Worm (Caenorhabditis elegans) whole organism, L2 larva: ENCODE data around the gene zhp-4.

ENCODE experiments used
- F13H6.1 ChIP-seq: sonication (generic microtip); optimal IDR thresholded peaks from 2 replicates; lab custom pipeline; 2016; ENCODE audit warnings: missing genetic modification characterization, missing compliant biosample characterization
- R02D3.7 ChIP-seq: fragments of 150-350 bp; optimal IDR thresholded peaks from 2 replicates; lab custom pipeline; 2014; ENCODE audit warnings: missing biosample characterization, missing genetic modification characterization
- ZK546.5 ChIP-seq: sonication (generic microtip); optimal IDR thresholded peaks from 2 replicates; lab custom pipeline; 2017; ENCODE audit warnings: missing biosample characterization, missing genetic modification characterization
- alr-1 ChIP-seq: fragments of 150-350 bp; optimal IDR thresholded peaks from 2 replicates; lab custom pipeline; 2014; ENCODE audit warnings: missing biosample characterization, missing genetic modification characterization
- aly-2 ChIP-seq: fragments of 150-350 bp; optimal IDR thresholded peaks from 2 replicates; lab custom pipeline; 2014; ENCODE audit warnings: missing biosample characterization, missing genetic modification characterization
- ama-1 ChIP-seq: fragments of 150-350 bp; optimal IDR thresholded peaks from 2 replicates; lab custom pipeline; 2018; ENCODE audit warnings: inconsistent platforms
- blmp-1 ChIP-seq: sonication (generic microtip); optimal IDR thresholded peaks from 2 replicates; lab custom pipeline; 2017; ENCODE audit warnings: missing genetic modification characterization, mild to moderate bottlenecking, missing compliant biosample characterization, antibody characterized with exemption, moderate library complexity; ENCODE audit not compliant: insufficient read depth
- ceh-16 ChIP-seq: fragments of 150-350 bp; optimal IDR thresholded peaks from 2 replicates; lab custom pipeline; 2014; ENCODE audit warnings: missing biosample characterization, missing genetic modification characterization
- crh-2 ChIP-seq: sonication (generic microtip); optimal IDR thresholded peaks from 2 replicates; lab custom pipeline; 2017; ENCODE audit warnings: missing biosample characterization, missing genetic modification characterization
- dmd-4 ChIP-seq: sonication (generic microtip); optimal IDR thresholded peaks from 2 replicates; lab custom pipeline; 2017; ENCODE audit warnings: missing biosample characterization, missing genetic modification characterization
- egl-27 ChIP-seq: sonication (generic microtip); optimal IDR thresholded peaks from 3 replicates; lab custom pipeline; 2017; ENCODE audit warnings: missing biosample characterization, missing genetic modification reagents, missing genetic modification characterization
- elt-1 ChIP-seq: fragments of 150-350 bp; optimal IDR thresholded peaks from 2 replicates; lab custom pipeline; 2014; ENCODE audit warnings: missing biosample characterization, missing genetic modification characterization
- elt-3 ChIP-seq: sonication (generic microtip); optimal IDR thresholded peaks from 2 replicates; lab custom pipeline; 2017; ENCODE audit warnings: missing biosample characterization, missing genetic modification characterization
- gmeb-1 ChIP-seq: fragments of 150-350 bp; optimal IDR thresholded peaks from 2 replicates; lab custom pipeline; 2014; ENCODE audit warnings: missing biosample characterization, missing genetic modification characterization
- lin-11 ChIP-seq: fragments of 150-350 bp; sonication (generic microtip); optimal IDR thresholded peaks from 2 replicates; lab custom pipeline; 2014; ENCODE audit warnings: missing biosample characterization, missing genetic modification characterization, inconsistent platforms, mixed read lengths
- lin-13 ChIP-seq: fragments of 150-350 bp; optimal IDR thresholded peaks from 2 replicates; lab custom pipeline; 2014; ENCODE audit warnings: missing biosample characterization, missing genetic modification reagents, missing genetic modification characterization
- lin-39 ChIP-seq: fragments of 150-350 bp; optimal IDR thresholded peaks from 2 replicates; lab custom pipeline; 2014; ENCODE audit warnings: missing biosample characterization, missing genetic modification reagents, missing genetic modification characterization
- lsy-2 ChIP-seq, 2 experiments: fragments of 150-350 bp in 1 of 2; sonication (generic microtip) in 1 of 2; optimal IDR thresholded peaks; 2 replicates each; lab custom pipeline; 2014 to 2017; ENCODE audit warnings: missing biosample characterization in 2 of 2, missing genetic modification characterization in 2 of 2
- mab-5 ChIP-seq: fragments of 150-350 bp; optimal IDR thresholded peaks from 2 replicates; lab custom pipeline; 2014; ENCODE audit warnings: missing biosample characterization, missing genetic modification characterization
- mdl-1 ChIP-seq, 2 experiments: fragments of 150-350 bp in 1 of 2; sonication (generic microtip) in 1 of 2; optimal IDR thresholded peaks; 2 replicates each; lab custom pipeline; 2017; ENCODE audit warnings: missing biosample characterization in 2 of 2, missing genetic modification characterization in 2 of 2
- nhr-10 ChIP-seq: sonication (generic microtip); optimal IDR thresholded peaks from 2 replicates; lab custom pipeline; 2017; ENCODE audit warnings: missing biosample characterization, missing genetic modification characterization
- nhr-12 ChIP-seq: fragments of 150-350 bp; optimal IDR thresholded peaks from 2 replicates; lab custom pipeline; 2014; ENCODE audit warnings: missing biosample characterization, missing genetic modification characterization
- nhr-129 ChIP-seq: fragments of 150-350 bp; optimal IDR thresholded peaks from 2 replicates; lab custom pipeline; 2014; ENCODE audit warnings: missing biosample characterization, missing genetic modification characterization
- nhr-21 ChIP-seq: fragments of 150-350 bp; optimal IDR thresholded peaks from 2 replicates; lab custom pipeline; 2014; ENCODE audit warnings: missing biosample characterization, missing genetic modification characterization
- nhr-23 ChIP-seq: fragments of 150-350 bp; optimal IDR thresholded peaks from 2 replicates; lab custom pipeline; 2014; ENCODE audit warnings: missing biosample characterization, missing genetic modification reagents, missing genetic modification characterization
- nhr-237 ChIP-seq: fragments of 150-350 bp; optimal IDR thresholded peaks from 2 replicates; lab custom pipeline; 2014; ENCODE audit warnings: missing biosample characterization, missing genetic modification characterization
- nhr-25 ChIP-seq: fragments of 150-350 bp; sonication (generic microtip); optimal IDR thresholded peaks from 3 replicates; lab custom pipeline; 2014; ENCODE audit warnings: missing biosample characterization, missing genetic modification characterization
- nhr-6 ChIP-seq: fragments of 150-350 bp; optimal IDR thresholded peaks from 2 replicates; lab custom pipeline; 2014; ENCODE audit warnings: missing biosample characterization, missing genetic modification characterization
- nhr-77 ChIP-seq: fragments of 150-350 bp; optimal IDR thresholded peaks from 2 replicates; lab custom pipeline; 2014; ENCODE audit warnings: missing biosample characterization, missing genetic modification characterization
- peb-1 ChIP-seq: fragments of 150-350 bp; optimal IDR thresholded peaks from 2 replicates; lab custom pipeline; 2014; ENCODE audit warnings: missing biosample characterization, missing genetic modification characterization
- sem-4 ChIP-seq: fragments of 150-350 bp; optimal IDR thresholded peaks from 2 replicates; lab custom pipeline; 2014; ENCODE audit warnings: missing biosample characterization, missing genetic modification reagents, missing genetic modification characterization
- skn-1 ChIP-seq: sonication (generic microtip); optimal IDR thresholded peaks from 2 replicates; lab custom pipeline; 2017; ENCODE audit warnings: missing biosample characterization, missing genetic modification characterization
- sma-3 ChIP-seq: sonication (generic microtip); optimal IDR thresholded peaks from 2 replicates; lab custom pipeline; 2016; ENCODE audit warnings: missing genetic modification reagents, missing genetic modification characterization, missing compliant biosample characterization
- sma-9 ChIP-seq, 2 experiments: fragments of 150-350 bp in 1 of 2; sonication (generic microtip) in 1 of 2; optimal IDR thresholded peaks; 2 replicates each; lab custom pipeline; 2014 to 2016; ENCODE audit warnings: missing genetic modification characterization in 2 of 2, mild to moderate bottlenecking in 1 of 2, missing biosample characterization in 1 of 2, missing compliant biosample characterization in 1 of 2, missing genetic modification reagents in 1 of 2, moderate library complexity in 1 of 2
- snpc-4 ChIP-seq: fragments of 150-350 bp; optimal IDR thresholded peaks from 2 replicates; lab custom pipeline; 2014; ENCODE audit warnings: missing biosample characterization, missing genetic modification characterization
- unc-39 ChIP-seq: fragments of 150-350 bp; optimal IDR thresholded peaks from 2 replicates; lab custom pipeline; 2014; ENCODE audit warnings: missing biosample characterization, missing genetic modification characterization
- unc-55 ChIP-seq: fragments of 150-350 bp; sonication (generic microtip); optimal IDR thresholded peaks from 3 replicates; lab custom pipeline; 2014; ENCODE audit warnings: missing biosample characterization, missing genetic modification reagents, missing genetic modification characterization
- unc-62 ChIP-seq: fragments of 150-350 bp; optimal IDR thresholded peaks from 2 replicates; lab custom pipeline; 2014; ENCODE audit warnings: missing biosample characterization, missing genetic modification reagents, missing genetic modification characterization
- ztf-1 ChIP-seq: fragments of 200-800 bp; sonication (Bioruptor generic); conservative IDR thresholded peaks from 2 replicates; pipeline ENCODE4 v1.3.6; 2022; ENCODE audit warnings: missing genetic modification characterization, missing compliant biosample characterization
- ztf-11 ChIP-seq: sonication (generic microtip); optimal IDR thresholded peaks from 2 replicates; lab custom pipeline; 2017; ENCODE audit warnings: missing biosample characterization, missing genetic modification characterization

zhp-4 gene

DNA sequence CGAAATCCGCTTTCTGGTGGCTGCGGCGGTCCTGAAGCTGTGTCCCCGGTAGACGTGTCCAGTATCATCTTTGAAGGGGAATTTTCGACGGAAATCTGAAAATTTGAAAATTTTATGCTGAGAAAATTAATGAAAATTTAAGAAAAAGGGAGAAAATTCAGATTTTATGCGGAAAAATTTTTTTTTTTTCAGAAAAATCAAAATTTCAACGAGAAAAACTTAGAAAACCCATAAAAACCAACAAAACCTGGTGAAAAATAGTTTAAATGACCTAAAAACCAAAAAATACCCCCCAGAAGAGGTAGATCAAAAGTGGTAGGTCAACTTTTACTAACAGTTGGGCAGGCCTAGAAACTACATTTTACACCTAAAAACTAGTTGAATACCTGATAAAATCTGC is 31.9 kb upstream of the zhp-4 start, which contains the start of gene Y39B6A.10:
TSS of gene Y39B6A.10 (minus strand) at position 101 of the 400 bp plus-strand sequence.
- TF ChIP-seq nhr-10 (tag; lab: Kevin White, UChicago), result no peak
- no peak for TF ChIP-seq ztf-1 (GFP tag; lab: Robert Waterston, UW)
- TF ChIP-seq crh-2 (tag; lab: Kevin White, UChicago), result no peak
- no peak for TF ChIP-seq nhr-21 (tag; lab: Kevin White, UChicago)
- no peak for TF ChIP-seq ama-1 (lab: Kevin White, UChicago)
- TF ChIP-seq mdl-1 (tag; optimal IDR thresholded peaks at IDR 0.05; lab: Kevin White, UChicago), result no peak
- TF ChIP-seq sem-4 (tag; lab: Kevin White, UChicago), result no peak
- no peak for TF ChIP-seq blmp-1 (tag; lab: Kevin White, UChicago)
- TF ChIP-seq nhr-12, result no peak
- no peak for TF ChIP-seq aly-2 (tag; lab: Kevin White, UChicago)
- TF ChIP-seq nhr-237 (tag; lab: Kevin White, UChicago), result no peak
- no peak for TF ChIP-seq lin-13
- TF ChIP-seq sma-3, result no peak

DNA sequence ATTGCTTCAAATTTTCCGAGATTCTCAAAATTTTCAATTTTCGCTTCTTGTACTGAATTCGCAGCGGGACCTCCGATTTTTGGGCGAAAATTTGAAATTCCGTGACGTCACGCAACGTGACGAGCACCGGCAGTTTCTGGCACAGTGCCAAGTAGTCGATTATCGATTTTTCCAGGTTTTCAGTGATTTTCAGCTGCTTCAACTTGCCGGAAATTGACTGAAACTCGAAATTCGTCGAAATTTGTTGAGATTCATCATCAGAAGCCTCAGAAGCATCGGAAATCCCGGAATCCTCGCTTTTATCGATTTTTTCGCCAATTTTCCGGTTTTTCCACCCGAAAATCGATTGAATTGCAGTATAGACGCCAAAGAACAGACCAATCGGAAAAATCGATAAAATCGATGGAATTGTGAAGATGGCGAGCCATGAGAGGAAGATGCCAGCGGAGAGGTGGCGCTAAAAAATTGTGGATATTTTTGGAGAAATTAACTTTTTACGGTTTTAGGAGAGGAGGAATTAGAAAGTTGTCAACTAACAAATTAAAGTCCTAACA is 30.3 kb upstream of the zhp-4 start:
- TF ChIP-seq sma-9 (GFP tag; optimal IDR thresholded peaks at IDR 0.05; lab: Kevin White, UChicago), result no peak
- TF ChIP-seq sma-9 (tag; optimal IDR thresholded peaks at IDR 0.05; lab: Kevin White, UChicago), result no peak
- no peak for TF ChIP-seq blmp-1 (tag; lab: Kevin White, UChicago)
- TF ChIP-seq mdl-1 (tag; optimal IDR thresholded peaks at IDR 0.05; lab: Kevin White, UChicago), result no peak
- TF ChIP-seq lsy-2 (tag; optimal IDR thresholded peaks at IDR 0.05; lab: Kevin White, UChicago), result no peak

DNA sequence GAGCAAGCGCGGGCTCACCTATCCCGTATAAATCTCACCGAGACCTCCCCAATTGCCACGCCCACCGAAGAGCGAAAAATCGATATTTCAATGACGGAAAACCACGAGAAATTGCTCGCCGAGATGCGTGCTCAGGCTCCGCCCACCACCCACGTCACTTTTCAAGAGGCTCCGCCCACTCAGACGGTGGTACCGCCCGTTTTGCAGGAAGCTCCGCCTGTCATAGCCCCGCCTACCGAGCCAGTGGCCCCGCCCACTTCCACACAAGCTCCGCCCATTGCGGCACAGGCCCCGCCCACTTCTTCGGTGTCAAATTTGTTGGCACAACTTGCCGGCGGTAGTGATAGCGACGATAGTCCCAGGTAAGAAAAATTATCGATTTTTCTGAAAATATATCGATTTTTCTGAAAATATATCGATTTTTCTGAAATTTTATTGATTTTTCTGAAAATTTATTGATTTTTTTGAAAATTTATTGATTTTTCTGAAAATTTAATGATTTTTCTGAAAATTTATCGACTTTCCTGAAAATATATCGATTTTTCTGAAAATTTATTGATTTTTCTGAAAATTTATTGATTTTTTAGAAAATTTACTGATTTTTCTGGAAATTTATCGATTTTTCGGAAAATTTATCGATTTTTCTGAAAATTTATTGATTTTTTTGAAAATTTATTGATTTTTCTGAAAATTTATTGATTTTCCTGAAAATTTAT is 28.1 kb upstream of the zhp-4 start:
- TF ChIP-seq lin-13 (no peak), lin-11 (tag; lab: Kevin White, UChicago) (no peak), alr-1 (tag; lab: Kevin White, UChicago) (no peak)

DNA sequence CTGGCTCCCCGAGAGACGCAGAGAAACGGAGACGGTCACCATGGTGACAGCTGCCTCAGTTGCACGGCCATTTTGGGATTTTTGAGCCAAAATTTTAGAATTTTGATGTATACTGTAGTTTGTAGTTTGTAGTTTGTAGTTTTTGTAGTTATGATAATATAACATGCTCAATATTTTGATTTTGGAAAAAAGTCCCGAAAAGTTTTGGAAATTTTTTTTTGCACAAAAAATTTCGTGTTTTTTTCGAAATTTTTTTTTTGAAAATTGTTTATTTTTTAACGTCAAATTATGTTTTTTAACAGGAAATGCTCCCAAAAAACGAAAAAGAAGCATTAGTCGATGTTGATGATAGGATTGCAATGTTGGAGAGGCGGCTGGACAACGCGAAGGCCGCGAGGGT is 25.6 kb upstream of the zhp-4 start, which contains the start of gene dyf-17:
TSS of gene dyf-17 (plus strand) at position 301 of the 400 bp plus-strand sequence.
- no peak for TF ChIP-seq aly-2 (tag; lab: Kevin White, UChicago)
- TF ChIP-seq lin-13, result no peak
- no peak for TF ChIP-seq snpc-4 (tag; lab: Kevin White, UChicago)
- TF ChIP-seq elt-1 (tag; lab: Kevin White, UChicago), result no peak
- TF ChIP-seq elt-3 (tag; lab: Kevin White, UChicago), result no peak
- TF ChIP-seq dmd-4 (tag; lab: Kevin White, UChicago), result no peak
- no peak for TF ChIP-seq gmeb-1 (tag; lab: Kevin White, UChicago)
- no peak for TF ChIP-seq ceh-16
- no peak for TF ChIP-seq nhr-77 (tag; lab: Kevin White, UChicago)
- no peak for TF ChIP-seq ama-1 (lab: Kevin White, UChicago)
- TF ChIP-seq blmp-1 (tag; lab: Kevin White, UChicago), result no peak
- TF ChIP-seq nhr-25, result no peak
- no peak for TF ChIP-seq mdl-1 (tag; optimal IDR thresholded peaks at IDR 0.05; lab: Kevin White, UChicago)
- TF ChIP-seq nhr-6 (tag; lab: Kevin White, UChicago), result no peak

DNA sequence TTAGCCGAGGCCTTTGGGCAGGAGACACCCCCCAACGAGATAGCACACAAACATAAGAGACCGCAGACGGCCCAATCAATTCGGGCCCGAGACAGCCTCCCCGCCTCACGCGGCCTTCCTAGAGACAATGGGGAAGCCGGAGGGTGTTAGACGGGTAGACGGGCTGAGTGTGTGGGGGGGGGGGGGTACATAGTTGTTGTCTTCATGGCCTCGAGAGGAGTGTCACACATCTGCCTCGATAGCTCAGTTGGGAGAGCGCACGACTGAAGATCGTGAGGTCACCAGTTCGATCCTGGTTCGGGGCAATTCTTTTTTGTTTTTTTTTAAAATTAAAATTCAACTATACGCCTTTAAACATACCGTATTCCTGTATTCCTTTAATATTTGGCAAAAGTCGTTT is 24.2 kb upstream of the zhp-4 start:
- TF ChIP-seq mab-5 (tag; lab: Kevin White, UChicago), result peak; percentile 44
- peak; percentile 37 for TF ChIP-seq lin-11 (tag; lab: Kevin White, UChicago)
- TF ChIP-seq F13H6.1, result peak; percentile 8
- TF ChIP-seq alr-1 (tag; lab: Kevin White, UChicago), result no peak
- TF ChIP-seq sma-9 (GFP tag; optimal IDR thresholded peaks at IDR 0.05; lab: Kevin White, UChicago), result no peak
- TF ChIP-seq sma-9 (tag; optimal IDR thresholded peaks at IDR 0.05; lab: Kevin White, UChicago), result no peak
- peak; percentile 43 for TF ChIP-seq egl-27 (tag; lab: Kevin White, UChicago)
- TF ChIP-seq nhr-10 (tag; lab: Kevin White, UChicago), result no peak
- TF ChIP-seq skn-1, result no peak
- peak; percentile 2 for TF ChIP-seq R02D3.7 (tag; lab: Kevin White, UChicago)
- peak; percentile 40 for TF ChIP-seq snpc-4 (tag; lab: Kevin White, UChicago)
- TF ChIP-seq elt-1 (tag; lab: Kevin White, UChicago), result no peak
- TF ChIP-seq nhr-23, result no peak
- no peak for TF ChIP-seq nhr-77 (tag; lab: Kevin White, UChicago)
- peak; percentile 64 for TF ChIP-seq nhr-129 (tag; lab: Kevin White, UChicago)
- peak; percentile 54 for TF ChIP-seq unc-55
- TF ChIP-seq gmeb-1 (tag; lab: Kevin White, UChicago), result peak; percentile 57
- TF ChIP-seq aly-2 (tag; lab: Kevin White, UChicago), result no peak
- TF ChIP-seq nhr-6 (tag; lab: Kevin White, UChicago), result no peak
- peak in 1 of 2 experiments; percentile 25 for TF ChIP-seq mdl-1 (tag; optimal IDR thresholded peaks at IDR 0.05; lab: Kevin White, UChicago)
- no peak for TF ChIP-seq ztf-11 (tag; lab: Kevin White, UChicago)
- no peak for TF ChIP-seq dmd-4 (tag; lab: Kevin White, UChicago)
- no peak for TF ChIP-seq unc-39 (tag; lab: Kevin White, UChicago)
- TF ChIP-seq ZK546.5 (tag; lab: Kevin White, UChicago), result no peak
- TF ChIP-seq peb-1 (tag; lab: Kevin White, UChicago), result no peak
- TF ChIP-seq lsy-2 (tag; optimal IDR thresholded peaks at IDR 0.05; lab: Kevin White, UChicago), result peak; percentile 26 to 58
- peak; percentile 30 for TF ChIP-seq nhr-25
- TF ChIP-seq unc-62, result no peak
- TF ChIP-seq lin-13, result peak; percentile 70
- no peak for TF ChIP-seq lin-39 (tag; lab: Kevin White, UChicago)
